Fruit fly (Drosophila melanogaster): Measurements from ENCODE around the gene Ipo9.

DNA sequence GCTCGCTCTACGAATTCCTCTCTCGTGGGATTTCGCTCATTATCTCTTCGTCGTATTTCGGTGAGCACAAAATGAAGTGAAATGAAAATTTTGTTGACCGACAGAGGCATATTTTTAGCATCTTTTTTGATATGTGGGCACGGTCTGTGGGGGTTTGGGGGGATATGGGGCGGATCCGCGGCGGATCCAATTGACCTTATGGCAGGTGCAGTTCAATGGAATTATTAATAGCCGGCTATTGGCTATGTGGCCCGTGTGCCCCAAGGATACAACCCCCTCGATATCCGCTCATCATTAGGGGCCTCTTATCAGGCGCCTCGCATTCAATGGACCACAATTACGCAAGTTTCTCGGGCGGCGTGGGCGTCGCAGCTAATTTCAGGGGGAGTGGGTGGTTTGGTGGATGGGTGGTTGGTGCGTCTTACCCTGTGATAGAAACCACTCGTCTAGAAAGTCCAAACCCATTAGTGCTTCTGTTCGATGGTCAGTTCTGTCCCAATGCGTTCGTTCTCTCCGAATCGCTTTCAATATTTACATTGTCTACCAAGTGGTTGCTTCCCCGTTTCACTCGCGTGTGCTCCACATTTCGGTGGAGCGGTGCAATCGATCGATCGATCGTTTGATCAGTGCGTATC lies 39.0 kb downstream of the Ipo9 start, which contains the start of gene sals:
- TF ChIP-seq br (GFP tag; optimal IDR thresholded peaks at IDR 0.05) (no peak), Dfd (GFP tag; optimal IDR thresholded peaks at IDR 0.05) (no peak), CG9705 (GFP tag; optimal IDR thresholded peaks at IDR 0.05) (no peak), Abd-B (GFP tag; optimal IDR thresholded peaks at IDR 0.05) (no peak), woc (GFP tag; optimal IDR thresholded peaks at IDR 0.05) (no peak), lola (GFP tag; optimal IDR thresholded peaks at IDR 0.05) (no peak), sv (GFP tag; optimal IDR thresholded peaks at IDR 0.05) (no peak), Sp1 (GFP tag; optimal IDR thresholded peaks at IDR 0.05) (no peak), fru (GFP tag; optimal IDR thresholded peaks at IDR 0.05) (no peak), h (GFP tag; optimal IDR thresholded peaks at IDR 0.05) (no peak), psq (GFP tag; optimal IDR thresholded peaks at IDR 0.05) (no peak), ey (GFP tag; optimal IDR thresholded peaks at IDR 0.05) (no peak)
